Fruit fly (Drosophila melanogaster) whole organism, embryonic: ENCODE results near the gene CG13842.

Experiments
- CG2116 ChIP-seq: fragments of 200-800 bp; sonication (Bioruptor generic); optimal IDR thresholded peaks from 3 replicates; lab custom pipeline; 2018; ENCODE audit warnings: missing biosample characterization, mild to moderate bottlenecking, missing genetic modification characterization
- Elba2 ChIP-seq: fragments of 200-800 bp; sonication (Bioruptor generic); optimal IDR thresholded peaks from 3 replicates; lab custom pipeline; 2016; ENCODE audit warnings: missing biosample characterization, missing genetic modification characterization

DNA sequence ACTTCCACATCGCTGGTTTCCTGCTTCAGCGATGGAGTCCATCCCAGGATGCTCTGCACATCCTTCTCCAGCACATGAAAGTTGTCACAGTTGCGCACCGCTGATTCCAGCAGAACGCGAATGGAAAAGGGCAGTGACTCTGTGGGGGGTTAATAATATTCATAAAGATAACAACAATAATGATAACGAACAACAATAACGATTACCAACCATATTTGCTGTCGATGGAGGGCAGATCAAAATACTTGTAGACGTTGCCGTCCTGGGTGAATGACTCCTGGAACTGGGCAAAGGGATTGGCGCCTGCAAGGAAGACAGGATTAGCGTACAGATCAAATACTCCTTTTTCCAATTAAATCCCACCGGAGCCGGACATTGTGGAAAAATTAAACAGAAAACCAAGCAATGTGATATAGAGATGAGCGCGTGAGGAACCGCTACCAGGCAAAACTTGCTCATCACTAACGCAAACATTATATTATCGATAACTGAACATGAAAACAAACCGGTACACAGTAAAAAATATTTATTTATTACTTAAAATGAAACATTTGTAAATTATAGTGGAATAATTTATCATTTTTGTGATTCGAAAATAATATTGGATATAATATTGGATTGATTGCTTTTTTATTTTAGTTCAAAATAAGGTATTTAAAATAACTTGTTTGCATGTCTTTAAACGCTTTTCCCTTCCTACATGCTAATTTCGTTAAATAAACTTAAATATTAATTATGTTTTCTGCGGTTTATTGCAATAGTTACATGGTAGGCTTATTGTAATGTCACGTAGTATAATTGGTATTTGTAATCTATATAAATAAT is 17.3 kb upstream of the CG13842 start, which contains the start of gene Irp-1A:
- TF ChIP-seq CG2116 (GFP tag; lab: Kevin White, UChicago) (peak; percentile 73), Elba2 (no peak)
